Fruit fly (Drosophila melanogaster): ENCODE data around the gene CG43203.

DNA sequence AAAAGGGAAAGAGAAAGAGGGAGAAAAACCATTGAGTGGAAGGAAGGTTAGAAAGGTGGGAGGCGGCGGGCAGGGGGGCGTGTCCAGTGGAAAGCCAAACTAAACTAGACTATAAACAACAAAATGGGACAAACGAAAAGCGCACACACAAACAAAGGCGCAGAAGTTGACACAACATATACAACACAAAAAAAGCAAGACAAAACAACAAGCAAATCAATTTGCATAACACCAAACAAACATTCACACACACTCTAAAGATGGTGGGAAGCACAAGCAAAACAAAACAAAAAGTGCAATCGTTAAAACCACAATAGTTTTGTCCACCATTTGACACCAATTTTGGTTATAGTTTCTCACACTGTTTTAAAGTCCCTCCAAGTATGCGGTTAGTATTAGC lies 31.5 kb upstream of the CG43203 start:
- TF ChIP-seq CG11617 (GFP tag; optimal IDR thresholded peaks at IDR 0.05) = no peak
- TF ChIP-seq kay (GFP tag; ENCODE audit: borderline replicate concordance) = no peak
- no peak for TF ChIP-seq CG7045 (GFP tag; optimal IDR thresholded peaks at IDR 0.05)
- no peak for TF ChIP-seq Clk (GFP tag; optimal IDR thresholded peaks at IDR 0.05)
- no peak for TF ChIP-seq CG12768 (GFP tag; optimal IDR thresholded peaks at IDR 0.05)
- no peak for TF ChIP-seq CG7101 (tag; optimal IDR thresholded peaks at IDR 0.05)
- no peak for TF ChIP-seq Crg-1 (GFP tag; optimal IDR thresholded peaks at IDR 0.05)
- TF ChIP-seq bab1 (GFP tag; optimal IDR thresholded peaks at IDR 0.05) = no peak
- no peak for TF ChIP-seq pad (GFP tag; optimal IDR thresholded peaks at IDR 0.05)
- TF ChIP-seq CG14711 (tag; optimal IDR thresholded peaks at IDR 0.05) = no peak
- TF ChIP-seq ovo (GFP tag; optimal IDR thresholded peaks at IDR 0.05) = no peak

All from whole organism, adult.